Worm (Caenorhabditis elegans): ENCODE data around the gene Y60A3A.21.

The Y60A3A.21 gene

DNA sequence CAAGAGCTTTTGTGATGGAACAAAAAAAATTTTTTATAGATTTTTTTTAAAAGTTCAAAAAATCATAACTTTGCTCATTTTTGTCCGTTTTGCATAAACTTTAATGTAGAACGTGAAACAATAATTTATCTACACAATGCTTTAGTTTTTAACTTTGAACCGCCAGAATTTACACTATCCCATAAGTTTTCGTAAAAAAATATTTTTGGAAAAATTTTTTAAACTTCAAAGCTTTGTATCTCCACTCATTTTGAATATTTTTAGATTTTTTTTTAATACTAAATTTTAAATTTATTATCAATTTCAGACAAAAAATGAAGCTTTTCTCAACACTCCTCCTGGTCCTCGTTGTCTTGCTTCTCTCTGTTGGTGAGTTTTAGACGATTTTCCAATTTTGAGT lies at the start of gene Y60A3A.21:
TSS of gene Y60A3A.21 (plus strand) at position 301 of the 400 bp plus-strand sequence.
- TF ChIP-seq nfya-1 (tag; optimal IDR thresholded peaks at IDR 0.05; ENCODE audit: insufficient read depth), result no peak
- TF ChIP-seq daf-12 (tag; optimal IDR thresholded peaks at IDR 0.05), result no peak
- no peak for TF ChIP-seq unc-62 (GFP tag; optimal IDR thresholded peaks at IDR 0.05)
- TF ChIP-seq fkh-10 (GFP tag; optimal IDR thresholded peaks at IDR 0.05), result no peak
- TF ChIP-seq nhr-237 (tag; optimal IDR thresholded peaks at IDR 0.05), result no peak
- TF ChIP-seq elt-1 (tag; optimal IDR thresholded peaks at IDR 0.05), result no peak
- no peak for TF ChIP-seq ztf-4 (tag; optimal IDR thresholded peaks at IDR 0.05)
- TF ChIP-seq nhr-23 (tag; optimal IDR thresholded peaks at IDR 0.05), result no peak
- no peak for TF ChIP-seq ceh-82 (tag; optimal IDR thresholded peaks at IDR 0.05)
- TF ChIP-seq nhr-12 (tag; optimal IDR thresholded peaks at IDR 0.05), result no peak
- no peak for TF ChIP-seq ceh-28 (tag; optimal IDR thresholded peaks at IDR 0.05)
- TF ChIP-seq mdl-1 (tag; optimal IDR thresholded peaks at IDR 0.05), result no peak
- TF ChIP-seq nhr-76 (tag; optimal IDR thresholded peaks at IDR 0.05), result no peak
- no peak for TF ChIP-seq nhr-11 (tag; optimal IDR thresholded peaks at IDR 0.05)
- TF ChIP-seq skn-1 (tag; optimal IDR thresholded peaks at IDR 0.05), result no peak
- no peak for TF ChIP-seq zag-1 (tag; optimal IDR thresholded peaks at IDR 0.05)
- no peak for TF ChIP-seq eor-1 (tag; optimal IDR thresholded peaks at IDR 0.05)
- no peak for TF ChIP-seq ZK546.5 (tag; optimal IDR thresholded peaks at IDR 0.05)

DNA sequence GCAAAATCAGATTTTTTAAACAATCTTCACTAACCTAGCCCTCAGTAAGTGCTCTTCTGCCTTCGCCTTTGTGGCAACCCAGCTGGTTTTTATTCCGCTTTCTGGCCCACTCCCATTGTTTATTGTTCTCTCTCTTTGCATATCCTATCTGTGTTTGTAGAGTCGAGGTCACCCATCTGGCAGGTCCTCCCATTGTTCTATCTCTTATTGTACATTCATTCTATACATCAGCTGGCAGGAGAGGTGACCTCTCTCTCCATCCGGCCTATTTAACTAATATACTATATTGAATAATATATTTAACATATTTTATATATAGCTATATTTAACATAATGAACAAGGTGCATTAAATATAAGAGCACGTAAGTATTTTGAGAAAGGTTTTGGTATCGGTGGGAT lies 49.8 kb upstream of the Y60A3A.21 start:
- TF ChIP-seq nhr-237 (tag; optimal IDR thresholded peaks at IDR 0.05) (no peak), unc-62 (GFP tag; optimal IDR thresholded peaks at IDR 0.05) (no peak), nhr-12 (tag; optimal IDR thresholded peaks at IDR 0.05) (no peak), ztf-4 (tag; optimal IDR thresholded peaks at IDR 0.05) (no peak), ceh-82 (tag; optimal IDR thresholded peaks at IDR 0.05) (no peak), ZK546.5 (tag; optimal IDR thresholded peaks at IDR 0.05) (no peak), zag-1 (tag; optimal IDR thresholded peaks at IDR 0.05) (no peak), tbx-2 (tag; optimal IDR thresholded peaks at IDR 0.05) (no peak), fos-1 (tag; optimal IDR thresholded peaks at IDR 0.05) (no peak), fkh-10 (GFP tag; optimal IDR thresholded peaks at IDR 0.05) (no peak), nhr-23 (tag; optimal IDR thresholded peaks at IDR 0.05) (no peak), egl-5 (tag; optimal IDR thresholded peaks at IDR 0.05) (no peak)

DNA sequence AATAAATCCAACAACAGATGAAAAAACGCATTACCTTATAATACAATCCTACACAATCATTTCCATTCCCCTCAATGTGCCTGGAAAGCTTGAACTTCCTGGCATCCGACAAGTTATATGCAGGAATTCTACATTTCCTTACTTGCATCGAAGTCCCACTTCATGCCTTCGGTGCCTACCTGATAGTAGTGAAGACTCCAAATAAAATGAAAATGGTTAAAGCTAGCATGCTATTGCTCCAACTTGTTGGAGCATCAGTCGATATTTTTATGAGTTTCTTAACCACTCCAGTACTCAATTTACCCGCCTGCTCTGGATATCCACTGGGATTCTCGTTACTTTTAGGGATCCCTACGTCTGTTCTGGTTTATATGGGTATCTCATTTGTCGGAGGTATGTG lies 46.1 kb upstream of the Y60A3A.21 start, which contains the start of gene srh-171:
TSS of gene srh-171 (plus strand) at position 75 of the 400 bp plus-strand sequence.
- TF ChIP-seq nhr-43 (tag; optimal IDR thresholded peaks at IDR 0.05; ENCODE audit: poor library complexity, severe bottlenecking) (no peak), unc-39 (tag; optimal IDR thresholded peaks at IDR 0.05) (no peak), nhr-237 (tag; optimal IDR thresholded peaks at IDR 0.05) (no peak), elt-1 (tag; optimal IDR thresholded peaks at IDR 0.05) (no peak), nhr-76 (tag; optimal IDR thresholded peaks at IDR 0.05) (no peak), nhr-11 (tag; optimal IDR thresholded peaks at IDR 0.05) (no peak), nhr-23 (tag; optimal IDR thresholded peaks at IDR 0.05) (no peak)

DNA sequence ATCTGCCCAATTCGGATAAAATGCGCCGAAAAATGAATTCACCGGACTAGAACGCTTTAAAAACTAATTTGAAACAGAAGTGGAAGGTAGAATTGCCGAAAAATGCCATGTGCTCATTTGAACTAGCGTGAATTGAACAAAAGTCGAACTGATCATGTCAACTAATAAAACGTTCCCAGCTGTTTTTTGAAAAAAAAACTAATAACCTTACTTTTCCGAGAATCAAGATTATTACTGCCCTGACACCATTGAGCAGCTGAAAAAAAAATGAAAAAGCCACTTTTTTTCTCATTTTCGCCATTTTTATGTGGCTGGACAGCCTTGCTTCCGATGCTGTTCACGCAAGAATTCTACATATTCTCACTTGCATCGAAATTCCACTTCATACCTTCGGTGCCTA lies 38.8 kb upstream of the Y60A3A.21 start, which contains the start of gene srh-173:
TSS of gene srh-173 (plus strand) at position 301 of the 400 bp plus-strand sequence.
- TF ChIP-seq ceh-28 (tag; optimal IDR thresholded peaks at IDR 0.05), result no peak
- no peak for TF ChIP-seq egl-5 (tag; optimal IDR thresholded peaks at IDR 0.05)
- no peak for TF ChIP-seq ceh-9 (tag; optimal IDR thresholded peaks at IDR 0.05)
- no peak for TF ChIP-seq nhr-28 (tag; optimal IDR thresholded peaks at IDR 0.05)
- TF ChIP-seq zag-1 (tag; optimal IDR thresholded peaks at IDR 0.05), result no peak
- no peak for TF ChIP-seq nhr-11 (tag; optimal IDR thresholded peaks at IDR 0.05)
- no peak for TF ChIP-seq skn-1 (tag; optimal IDR thresholded peaks at IDR 0.05)
- TF ChIP-seq R02D3.7 (tag; optimal IDR thresholded peaks at IDR 0.05), result no peak
- TF ChIP-seq nhr-237 (tag; optimal IDR thresholded peaks at IDR 0.05), result no peak
- TF ChIP-seq nfya-1 (tag; optimal IDR thresholded peaks at IDR 0.05; ENCODE audit: insufficient read depth), result no peak

DNA sequence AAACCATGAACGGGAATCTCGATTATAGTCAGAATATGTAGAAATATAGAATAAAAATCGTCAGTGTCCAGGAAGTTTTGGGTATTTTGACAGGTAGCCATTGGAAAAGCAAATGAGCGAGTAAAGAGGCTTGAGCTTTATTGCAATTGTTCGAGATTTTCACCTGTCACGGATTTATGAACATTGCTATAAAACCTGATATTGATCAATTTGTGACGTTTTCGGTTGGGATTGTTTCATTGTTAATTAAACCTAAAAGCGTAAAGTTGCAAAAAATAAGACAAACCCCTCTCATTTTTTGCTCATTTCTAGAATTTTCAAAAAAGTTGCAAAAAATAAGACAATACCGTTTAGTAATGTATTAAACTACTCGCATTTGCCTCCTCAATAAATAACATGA lies 33.5 kb upstream of the Y60A3A.21 start, which contains the start of gene srh-183:
TSS of gene srh-183 (minus strand) at position 101 of the 400 bp plus-strand sequence.
- no peak for TF ChIP-seq mml-1 (tag; optimal IDR thresholded peaks at IDR 0.05)
- TF ChIP-seq fkh-10 (GFP tag; optimal IDR thresholded peaks at IDR 0.05), result no peak
- TF ChIP-seq lin-15B (tag; optimal IDR thresholded peaks at IDR 0.05), result no peak
- no peak for TF ChIP-seq nhr-25 (tag; optimal IDR thresholded peaks at IDR 0.05)
- TF ChIP-seq aly-2 (tag; optimal IDR thresholded peaks at IDR 0.05), result no peak
- no peak for TF ChIP-seq egl-27 (tag; optimal IDR thresholded peaks at IDR 0.05)
- no peak for TF ChIP-seq skn-1 (tag; optimal IDR thresholded peaks at IDR 0.05)
- no peak for TF ChIP-seq pqm-1 (tag; optimal IDR thresholded peaks at IDR 0.05)
- TF ChIP-seq lsy-12 (tag; optimal IDR thresholded peaks at IDR 0.05), result no peak
- TF ChIP-seq nhr-237 (tag; optimal IDR thresholded peaks at IDR 0.05), result no peak
- TF ChIP-seq pha-4 (tag; optimal IDR thresholded peaks at IDR 0.05), result no peak
- TF ChIP-seq hmg-11 (tag; optimal IDR thresholded peaks at IDR 0.05), result no peak
- no peak for TF ChIP-seq fos-1 (tag; optimal IDR thresholded peaks at IDR 0.05)
- no peak for TF ChIP-seq nfya-1 (tag; optimal IDR thresholded peaks at IDR 0.05; ENCODE audit: insufficient read depth)
- no peak for TF ChIP-seq ceh-9 (tag; optimal IDR thresholded peaks at IDR 0.05)
- no peak for TF ChIP-seq nhr-77 (tag; optimal IDR thresholded peaks at IDR 0.05)
- TF ChIP-seq elt-3 (tag; optimal IDR thresholded peaks at IDR 0.05), result no peak
- no peak for TF ChIP-seq ztf-4 (tag; optimal IDR thresholded peaks at IDR 0.05)
- TF ChIP-seq daf-12 (tag; optimal IDR thresholded peaks at IDR 0.05), result no peak
